Worm (Caenorhabditis elegans) whole organism, L3 larva: ENCODE results near the gene sax-7.

ENCODE experiments used
- ZK546.5 ChIP-seq: sonication (generic microtip); optimal IDR thresholded peaks from 2 replicates; lab custom pipeline; 2017; ENCODE audit warnings: missing biosample characterization, missing genetic modification characterization
- aly-2 ChIP-seq: fragments of 150-350 bp; optimal IDR thresholded peaks from 2 replicates; lab custom pipeline; 2014; ENCODE audit warnings: missing biosample characterization, missing genetic modification characterization
- ama-1 ChIP-seq: fragments of 150-350 bp; optimal IDR thresholded peaks from 2 replicates; lab custom pipeline; 2018
- ceh-16 ChIP-seq: sonication (generic microtip); optimal IDR thresholded peaks from 2 replicates; lab custom pipeline; 2017; ENCODE audit warnings: missing biosample characterization, missing genetic modification characterization
- ceh-28 ChIP-seq: fragments of 150-350 bp; optimal IDR thresholded peaks from 2 replicates; lab custom pipeline; 2014; ENCODE audit warnings: missing biosample characterization, missing genetic modification reagents, missing genetic modification characterization
- ceh-82 ChIP-seq: fragments of 150-350 bp; optimal IDR thresholded peaks from 2 replicates; lab custom pipeline; 2014; ENCODE audit warnings: missing biosample characterization, missing genetic modification characterization
- ceh-9 ChIP-seq: sonication (generic microtip); optimal IDR thresholded peaks from 2 replicates; lab custom pipeline; 2018; ENCODE audit warnings: missing biosample characterization, missing genetic modification characterization
- daf-12 ChIP-seq: fragments of 150-350 bp; optimal IDR thresholded peaks from 2 replicates; lab custom pipeline; 2014; ENCODE audit warnings: missing biosample characterization, missing genetic modification reagents, missing genetic modification characterization
- egl-5 ChIP-seq: fragments of 150-350 bp; optimal IDR thresholded peaks from 2 replicates; lab custom pipeline; 2017; ENCODE audit warnings: missing biosample characterization, missing genetic modification reagents, missing genetic modification characterization, inconsistent platforms
- elt-2 ChIP-seq: sonication (generic microtip); optimal IDR thresholded peaks from 2 replicates; lab custom pipeline; 2016; ENCODE audit warnings: missing genetic modification reagents, mild to moderate bottlenecking, missing genetic modification characterization, missing compliant biosample characterization
- elt-3 ChIP-seq, 3 experiments: fragments of 150-350 bp in 1 of 3; sonication (generic microtip) in 2 of 3; optimal IDR thresholded peaks; 2 replicates in 2 of 3; 4 replicates in 1 of 3; lab custom pipeline; 2014 to 2017; ENCODE audit warnings: missing biosample characterization in 3 of 3, missing genetic modification characterization in 3 of 3
- fkh-2 ChIP-seq: fragments of 150-350 bp; optimal IDR thresholded peaks from 2 replicates; lab custom pipeline; 2014; ENCODE audit warnings: missing biosample characterization, missing genetic modification reagents, missing genetic modification characterization
- fos-1 ChIP-seq: fragments of 150-350 bp; optimal IDR thresholded peaks from 2 replicates; lab custom pipeline; 2014; ENCODE audit warnings: missing biosample characterization, missing genetic modification characterization
- hmg-11 ChIP-seq: sonication (generic microtip); optimal IDR thresholded peaks from 2 replicates; lab custom pipeline; 2016; ENCODE audit warnings: missing genetic modification characterization, missing compliant biosample characterization
- jun-1 ChIP-seq: fragments of 150-350 bp; optimal IDR thresholded peaks from 2 replicates; lab custom pipeline; 2014; ENCODE audit warnings: missing biosample characterization, missing genetic modification reagents, missing genetic modification characterization
- lin-15B ChIP-seq: fragments of 150-350 bp; optimal IDR thresholded peaks from 2 replicates; lab custom pipeline; 2014; ENCODE audit warnings: missing biosample characterization, missing genetic modification characterization
- lin-39 ChIP-seq: fragments of 150-350 bp; optimal IDR thresholded peaks from 2 replicates; lab custom pipeline; 2018; ENCODE audit warnings: missing biosample characterization, missing genetic modification reagents, missing genetic modification characterization
- mdl-1 ChIP-seq: fragments of 150-350 bp; optimal IDR thresholded peaks from 2 replicates; lab custom pipeline; 2014; ENCODE audit warnings: missing biosample characterization, missing genetic modification characterization
- nfya-1 ChIP-seq: sonication (generic microtip); optimal IDR thresholded peaks from 2 replicates; lab custom pipeline; 2017; ENCODE audit warnings: missing genetic modification characterization, mild to moderate bottlenecking, missing compliant biosample characterization, antibody characterized with exemption, moderate library complexity; ENCODE audit not compliant: insufficient read depth
- nhr-23 ChIP-seq: fragments of 150-350 bp; optimal IDR thresholded peaks from 2 replicates; lab custom pipeline; 2014; ENCODE audit warnings: missing biosample characterization, missing genetic modification reagents, missing genetic modification characterization
- nhr-25 ChIP-seq: sonication (generic microtip); optimal IDR thresholded peaks from 2 replicates; lab custom pipeline; 2017; ENCODE audit warnings: missing biosample characterization, missing genetic modification characterization
- nhr-43 ChIP-seq: sonication (generic microtip); optimal IDR thresholded peaks from 2 replicates; lab custom pipeline; 2016; ENCODE audit warnings: mild to moderate bottlenecking, missing genetic modification characterization, missing compliant biosample characterization; ENCODE audit not compliant: poor library complexity, severe bottlenecking
- pha-4 ChIP-seq: fragments of 150-350 bp; optimal IDR thresholded peaks from 2 replicates; lab custom pipeline; 2014; ENCODE audit warnings: missing biosample characterization, missing genetic modification reagents, missing genetic modification characterization
- pqm-1 ChIP-seq: fragments of 150-350 bp; optimal IDR thresholded peaks from 2 replicates; lab custom pipeline; 2017; ENCODE audit warnings: missing biosample characterization, missing genetic modification characterization, inconsistent platforms
- sea-2 ChIP-seq: fragments of 150-350 bp; sonication (generic microtip); optimal IDR thresholded peaks from 4 replicates; lab custom pipeline; 2014; ENCODE audit warnings: missing biosample characterization, missing genetic modification reagents, missing genetic modification characterization
- snpc-4 ChIP-seq: fragments of 150-350 bp; optimal IDR thresholded peaks from 2 replicates; lab custom pipeline; 2014; ENCODE audit warnings: missing biosample characterization, missing genetic modification characterization
- unc-39 ChIP-seq: sonication (generic microtip); optimal IDR thresholded peaks from 4 replicates; lab custom pipeline; 2017; ENCODE audit warnings: missing biosample characterization, missing genetic modification characterization
- unc-62 ChIP-seq: fragments of 150-350 bp; sonication (generic microtip); optimal IDR thresholded peaks from 4 replicates; lab custom pipeline; 2014; ENCODE audit warnings: missing biosample characterization, missing genetic modification reagents, missing genetic modification characterization
- zag-1 ChIP-seq: fragments of 150-350 bp; optimal IDR thresholded peaks from 2 replicates; lab custom pipeline; 2014; ENCODE audit warnings: missing biosample characterization, missing genetic modification characterization
- ztf-11 ChIP-seq: fragments of 150-350 bp; optimal IDR thresholded peaks from 2 replicates; lab custom pipeline; 2014; ENCODE audit warnings: missing biosample characterization, missing genetic modification characterization

Gene sax-7

DNA sequence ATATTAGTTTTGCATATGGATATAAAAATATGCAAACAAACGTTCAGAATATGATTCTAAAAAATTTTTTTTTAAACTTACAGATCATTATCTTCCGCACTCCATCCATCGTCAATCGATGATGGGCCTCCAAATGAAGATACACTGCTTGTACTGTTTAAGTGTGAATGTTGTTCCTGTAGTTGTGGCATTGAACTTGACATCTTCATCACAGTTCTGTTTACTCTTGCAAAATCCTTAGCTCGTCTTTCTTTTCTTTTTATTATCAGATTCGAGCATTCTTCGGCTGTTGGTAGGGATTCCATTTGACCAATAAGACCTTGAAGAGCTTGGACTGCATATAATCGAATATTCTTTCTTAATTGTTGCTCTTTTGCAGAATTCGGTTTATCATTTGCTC lies 42.6 kb downstream of the sax-7 start:
- TF ChIP-seq elt-3 (tag; optimal IDR thresholded peaks at IDR 0.05; lab: Kevin White, UChicago): no peak
- no peak for TF ChIP-seq egl-5 (tag; lab: Kevin White, UChicago)
- no peak for TF ChIP-seq ceh-82 (tag; lab: Kevin White, UChicago)
- TF ChIP-seq lin-15B (tag; lab: Kevin White, UChicago): no peak
- no peak for TF ChIP-seq aly-2
- no peak for TF ChIP-seq nhr-43 (tag; lab: Kevin White, UChicago)
- no peak for TF ChIP-seq sea-2
- TF ChIP-seq ama-1: no peak
- TF ChIP-seq snpc-4: no peak
- no peak for TF ChIP-seq mdl-1
- no peak for TF ChIP-seq nfya-1 (tag; lab: Kevin White, UChicago)
- TF ChIP-seq hmg-11: no peak
- TF ChIP-seq daf-12 (tag; lab: Kevin White, UChicago): no peak
- no peak for TF ChIP-seq unc-62 (GFP tag; lab: Kevin White, UChicago)
- no peak for TF ChIP-seq ceh-28
- no peak for TF ChIP-seq fos-1 (tag; lab: Kevin White, UChicago)

DNA sequence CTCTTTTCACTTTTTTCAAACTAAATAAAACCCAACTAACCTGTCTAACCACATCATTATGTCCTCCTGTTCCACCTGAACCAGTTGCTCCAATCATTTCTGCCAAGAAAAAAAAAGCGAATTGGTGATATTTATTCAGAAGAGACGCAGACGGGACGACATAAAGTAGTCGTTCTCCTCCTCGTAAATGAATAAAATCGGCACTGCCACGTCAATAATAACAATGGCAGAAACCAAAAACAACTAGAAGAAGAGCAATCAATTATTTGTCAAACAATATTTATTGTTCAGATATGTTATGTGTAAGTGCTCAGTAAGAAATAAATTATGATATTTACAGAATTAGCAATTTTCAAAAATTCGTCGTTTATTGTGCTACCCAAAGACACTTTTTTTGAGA lies 45.0 kb downstream of the sax-7 start, which contains the start of gene rabs-5:
Gene rabs-5, minus strand, starts transcription at position 101 of the 400 bp plus-strand sequence.
- no peak for TF ChIP-seq ztf-11 (tag; lab: Kevin White, UChicago)
- TF ChIP-seq zag-1 (tag; lab: Kevin White, UChicago): no peak
- no peak for TF ChIP-seq unc-39 (tag; lab: Kevin White, UChicago)
- no peak for TF ChIP-seq jun-1
- no peak for TF ChIP-seq ama-1
- no peak for TF ChIP-seq elt-3 (tag; optimal IDR thresholded peaks at IDR 0.05; lab: Kevin White, UChicago)
- TF ChIP-seq nhr-43 (tag; lab: Kevin White, UChicago): no peak
- no peak for TF ChIP-seq fkh-2 (tag; lab: Kevin White, UChicago)
- TF ChIP-seq, all 47 proteins: peak for 0

DNA sequence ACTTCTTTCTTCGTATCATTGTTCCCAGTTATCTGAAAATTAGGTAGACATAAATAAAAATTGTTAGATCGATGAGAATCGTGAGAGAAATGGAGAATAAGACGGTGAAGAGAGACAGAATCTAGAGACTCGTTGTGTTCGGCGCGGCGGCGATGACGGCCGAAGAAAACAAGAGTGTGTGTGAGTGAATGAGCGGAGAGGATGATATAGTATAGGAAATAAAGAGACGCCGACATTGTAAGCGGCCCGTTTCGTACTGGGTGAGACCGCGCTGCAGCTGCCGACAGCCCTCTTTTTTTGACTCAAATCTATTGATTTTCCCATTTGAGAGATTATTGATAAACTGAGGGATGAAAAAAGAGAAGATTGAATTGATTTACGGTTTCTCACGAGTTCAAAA lies 49.7 kb downstream of the sax-7 start, which contains the start of gene Y42H9AR.4:
Gene Y42H9AR.4, minus strand, starts transcription at position 32 of the 400 bp plus-strand sequence.
- TF ChIP-seq elt-2 (tag; lab: Kevin White, UChicago) (peak; percentile 39), nhr-43 (tag; lab: Kevin White, UChicago) (peak; percentile 27), pqm-1 (tag; lab: Kevin White, UChicago) (peak; percentile 18), unc-39 (tag; lab: Kevin White, UChicago) (no peak), ceh-82 (tag; lab: Kevin White, UChicago) (no peak), hmg-11 (peak; percentile 40), ceh-28 (peak; percentile 17), ceh-9 (tag; lab: Kevin White, UChicago) (no peak), pha-4 (tag; lab: Kevin White, UChicago) (peak; percentile 33), snpc-4 (peak; percentile 62), lin-39 (tag; lab: Kevin White, UChicago) (no peak), nfya-1 (tag; lab: Kevin White, UChicago) (peak; percentile 45), mdl-1 (no peak), nhr-23 (tag; lab: Kevin White, UChicago) (peak; percentile 30), egl-5 (tag; lab: Kevin White, UChicago) (peak; percentile 45), zag-1 (tag; lab: Kevin White, UChicago) (no peak)

DNA sequence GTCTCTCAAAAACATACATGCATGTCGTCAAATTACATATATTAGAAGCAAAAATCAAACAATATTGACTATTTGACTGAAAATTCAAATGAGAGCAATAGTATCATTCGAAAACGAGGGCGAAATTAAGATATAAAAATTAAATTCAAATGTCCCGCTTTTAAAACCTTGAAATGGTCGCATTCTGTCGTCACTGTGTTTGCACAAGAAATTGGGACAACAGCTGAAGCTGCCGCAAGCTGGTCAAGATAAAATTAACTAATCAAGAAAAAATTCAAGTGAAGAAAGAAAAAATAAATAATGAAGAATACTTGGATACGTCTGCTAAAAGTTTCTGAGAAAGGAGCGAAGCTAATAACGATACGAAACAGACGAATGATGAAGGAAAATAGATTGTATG lies 50.2 kb downstream of the sax-7 start:
- TF ChIP-seq pha-4 (tag; lab: Kevin White, UChicago) (peak; percentile 48), ZK546.5 (tag; lab: Kevin White, UChicago) (no peak)

DNA sequence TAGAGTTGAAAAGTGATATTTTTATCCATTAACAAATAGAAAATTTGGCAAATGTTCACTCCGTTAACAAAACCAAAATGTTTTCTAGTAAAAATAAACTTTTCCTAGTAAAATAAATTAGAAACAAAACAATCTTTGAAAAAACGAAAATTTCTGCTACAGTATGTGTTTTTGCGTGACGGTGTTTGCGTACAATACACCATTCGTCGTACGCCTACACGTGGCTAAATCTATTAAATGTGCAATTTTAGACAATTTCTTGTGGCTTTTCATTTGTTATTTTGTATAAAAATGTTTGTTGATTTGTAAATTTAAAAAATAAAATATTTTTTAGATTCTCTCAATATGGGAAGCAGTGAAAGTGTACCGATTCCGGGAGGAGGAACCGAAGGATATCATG lies 50.7 kb downstream of the sax-7 start, which contains the start of gene Y42H9AR.1:
Gene Y42H9AR.1, plus strand, starts transcription at position 233 of the 400 bp plus-strand sequence.
- TF ChIP-seq nfya-1 (tag; lab: Kevin White, UChicago) (peak; percentile 23), ceh-9 (tag; lab: Kevin White, UChicago) (no peak), nhr-25 (tag; lab: Kevin White, UChicago) (peak; percentile 0), sea-2 (no peak), hmg-11 (peak; percentile 48)

DNA sequence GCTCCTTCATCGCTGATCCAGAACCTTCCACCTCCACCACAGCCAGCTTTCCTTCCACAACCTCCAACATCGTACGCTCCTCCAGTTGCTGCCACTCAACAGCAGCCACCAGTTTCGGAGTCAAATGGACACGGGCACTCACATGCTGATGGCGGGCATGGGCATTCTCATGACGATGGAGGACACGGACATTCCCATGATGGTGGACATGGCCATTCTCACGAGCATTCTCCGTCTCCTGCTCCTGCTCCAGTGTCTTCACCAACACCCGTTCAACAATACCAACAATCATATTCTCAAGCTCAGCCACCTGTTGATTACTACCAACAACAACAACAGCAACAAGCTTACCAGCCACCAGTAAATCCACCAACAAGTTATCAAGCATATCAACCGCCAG lies 52.1 kb downstream of the sax-7 start:
- TF ChIP-seq ceh-16 (no peak), unc-39 (tag; lab: Kevin White, UChicago) (no peak)
